Worm (Caenorhabditis elegans) whole organism, mixed stage, embryonic: ENCODE measurements around the gene C32D5.8.

ENCODE experiments used
- M03D4.4 ChIP-seq: sonication (generic microtip); optimal IDR thresholded peaks from 2 replicates; lab custom pipeline; 2017; ENCODE audit warnings: mild to moderate bottlenecking, missing genetic modification characterization, missing compliant biosample characterization
- bed-3 ChIP-seq: fragments of 200-800 bp; sonication (Bioruptor generic); optimal IDR thresholded peaks from 3 replicates; lab custom pipeline; 2018; ENCODE audit warnings: mild to moderate bottlenecking, missing genetic modification characterization, moderate library complexity, missing compliant biosample characterization
- ceh-83 ChIP-seq: fragments of 200-800 bp; sonication (Bioruptor generic); optimal IDR thresholded peaks from 2 replicates; lab custom pipeline; 2018; ENCODE audit warnings: mild to moderate bottlenecking, missing genetic modification characterization, missing compliant biosample characterization
- ces-1 ChIP-seq: fragments of 150-350 bp; optimal IDR thresholded peaks from 2 replicates; lab custom pipeline; 2014; ENCODE audit warnings: missing biosample characterization, missing genetic modification reagents, missing genetic modification characterization
- cnd-1 ChIP-seq: fragments of 200-800 bp; sonication (Bioruptor generic); optimal IDR thresholded peaks from 2 replicates; lab custom pipeline; 2018; ENCODE audit warnings: mild to moderate bottlenecking, missing genetic modification characterization, missing compliant biosample characterization
- drap-1 ChIP-seq: fragments of 200-800 bp; sonication (Bioruptor generic); optimal IDR thresholded peaks from 3 replicates; lab custom pipeline; 2018; ENCODE audit warnings: mild to moderate bottlenecking, missing genetic modification characterization, missing compliant biosample characterization
- elt-1 ChIP-seq: sonication (generic microtip); optimal IDR thresholded peaks from 2 replicates; lab custom pipeline; 2017; ENCODE audit warnings: missing genetic modification characterization, mild to moderate bottlenecking, missing compliant biosample characterization, antibody characterized with exemption, moderate library complexity, borderline replicate concordance; ENCODE audit not compliant: insufficient read depth
- elt-3 ChIP-seq: fragments of 150-350 bp; optimal IDR thresholded peaks from 2 replicates; lab custom pipeline; 2014; ENCODE audit warnings: missing biosample characterization, missing genetic modification characterization
- flh-1 ChIP-seq: fragments of 200-800 bp; sonication (Bioruptor generic); optimal IDR thresholded peaks from 2 replicates; lab custom pipeline; 2018; ENCODE audit warnings: mild to moderate bottlenecking, missing genetic modification characterization, moderate library complexity, missing compliant biosample characterization
- ham-2 ChIP-seq: fragments of 200-800 bp; sonication (Bioruptor generic); optimal IDR thresholded peaks from 2 replicates; lab custom pipeline; 2018; ENCODE audit warnings: mild to moderate bottlenecking, missing genetic modification characterization, missing compliant biosample characterization
- hlh-1 ChIP-seq: fragments of 150-350 bp; optimal IDR thresholded peaks from 2 replicates; lab custom pipeline; 2014; ENCODE audit warnings: missing biosample characterization, missing genetic modification reagents, missing genetic modification characterization
- lin-13 ChIP-seq: fragments of 150-350 bp; optimal IDR thresholded peaks from 2 replicates; lab custom pipeline; 2014; ENCODE audit warnings: missing biosample characterization, missing genetic modification characterization
- lin-32 ChIP-seq: fragments of 200-800 bp; sonication (Bioruptor generic); optimal IDR thresholded peaks from 2 replicates; lab custom pipeline; 2018; ENCODE audit warnings: mild to moderate bottlenecking, missing genetic modification characterization, missing compliant biosample characterization
- mab-5 ChIP-seq: fragments of 150-350 bp; optimal IDR thresholded peaks from 2 replicates; lab custom pipeline; 2014; ENCODE audit warnings: missing biosample characterization, missing genetic modification characterization
- mep-1 ChIP-seq: fragments of 150-350 bp; optimal IDR thresholded peaks from 2 replicates; lab custom pipeline; 2017; ENCODE audit warnings: missing biosample characterization, missing genetic modification reagents, missing genetic modification characterization, inconsistent platforms
- mls-2 ChIP-seq: sonication (generic microtip); optimal IDR thresholded peaks from 2 replicates; lab custom pipeline; 2016; ENCODE audit warnings: mild to moderate bottlenecking, missing genetic modification characterization, moderate library complexity, missing compliant biosample characterization
- nhr-12 ChIP-seq: fragments of 150-350 bp; optimal IDR thresholded peaks from 2 replicates; lab custom pipeline; 2014; ENCODE audit warnings: missing biosample characterization, missing genetic modification characterization
- nhr-2 ChIP-seq: fragments of 150-350 bp; optimal IDR thresholded peaks from 2 replicates; lab custom pipeline; 2014; ENCODE audit warnings: missing biosample characterization, missing genetic modification characterization
- nhr-237 ChIP-seq: fragments of 150-350 bp; optimal IDR thresholded peaks from 2 replicates; lab custom pipeline; 2014; ENCODE audit warnings: missing biosample characterization, missing genetic modification characterization
- nhr-28 ChIP-seq: fragments of 150-350 bp; optimal IDR thresholded peaks from 2 replicates; lab custom pipeline; 2014; ENCODE audit warnings: missing biosample characterization, missing genetic modification characterization
- nhr-76 ChIP-seq: sonication (generic microtip); optimal IDR thresholded peaks from 2 replicates; lab custom pipeline; 2017; ENCODE audit warnings: missing biosample characterization, missing genetic modification characterization
- pha-4 ChIP-seq: fragments of 150-350 bp; optimal IDR thresholded peaks from 2 replicates; lab custom pipeline; 2018; ENCODE audit warnings: missing biosample characterization, missing genetic modification reagents, missing genetic modification characterization
- sem-2 ChIP-seq: fragments of 200-800 bp; sonication (Bioruptor generic); optimal IDR thresholded peaks from 2 replicates; lab custom pipeline; 2018; ENCODE audit warnings: mild to moderate bottlenecking, missing genetic modification characterization, missing compliant biosample characterization
- sptf-1 ChIP-seq: sonication (generic microtip); optimal IDR thresholded peaks from 2 replicates; lab custom pipeline; 2017; ENCODE audit warnings: mild to moderate bottlenecking, missing genetic modification characterization, moderate library complexity, missing compliant biosample characterization
- tbx-8 ChIP-seq: fragments of 200-800 bp; sonication (Bioruptor generic); optimal IDR thresholded peaks from 2 replicates; lab custom pipeline; 2018; ENCODE audit warnings: mild to moderate bottlenecking, missing genetic modification characterization, moderate library complexity, missing compliant biosample characterization
- unc-120 ChIP-seq: sonication (generic microtip); optimal IDR thresholded peaks from 2 replicates; lab custom pipeline; 2017; ENCODE audit warnings: missing genetic modification characterization, missing compliant biosample characterization; ENCODE audit not compliant: poor library complexity, severe bottlenecking
- unc-39 ChIP-seq: fragments of 150-350 bp; optimal IDR thresholded peaks from 2 replicates; lab custom pipeline; 2014; ENCODE audit warnings: missing biosample characterization, missing genetic modification characterization
- unc-62 ChIP-seq: fragments of 150-350 bp; optimal IDR thresholded peaks from 2 replicates; lab custom pipeline; 2014; ENCODE audit warnings: missing biosample characterization, missing genetic modification reagents, missing genetic modification characterization
- zip-8 ChIP-seq: fragments of 150-350 bp; optimal IDR thresholded peaks from 2 replicates; lab custom pipeline; 2014; ENCODE audit warnings: missing biosample characterization, missing genetic modification characterization
- ztf-11 ChIP-seq: fragments of 150-350 bp; optimal IDR thresholded peaks from 2 replicates; lab custom pipeline; 2014; ENCODE audit warnings: missing biosample characterization, missing genetic modification characterization

The C32D5.8 gene

DNA sequence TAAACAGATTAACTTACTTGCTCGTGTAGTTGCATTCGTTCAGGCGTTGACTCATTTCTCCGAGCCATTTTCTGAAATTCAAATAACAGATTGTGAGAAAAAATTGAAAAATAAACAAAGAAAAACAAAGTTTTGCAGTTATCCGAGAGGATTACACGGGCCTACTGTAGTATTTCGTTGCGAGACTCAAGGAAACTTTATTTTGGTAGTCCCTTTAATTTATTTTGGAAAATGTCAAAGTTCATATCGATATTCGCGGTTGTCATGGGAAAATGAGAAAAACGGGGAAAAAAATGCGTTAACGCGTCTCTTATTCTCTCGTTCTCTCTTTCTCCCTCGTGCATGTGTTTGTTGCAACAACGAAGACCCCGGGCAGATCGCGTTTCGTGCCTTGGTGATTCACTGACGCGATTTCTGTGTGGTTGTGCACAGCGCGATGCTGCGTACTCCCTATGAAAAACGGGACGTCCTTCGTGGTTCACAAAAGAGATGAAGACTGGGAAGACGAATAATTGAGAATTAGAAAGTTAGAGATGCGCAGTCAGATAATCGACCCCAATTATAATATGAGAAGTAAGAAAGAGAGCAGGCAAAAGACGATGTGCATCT is 14.4 kb downstream of the C32D5.8 start, which contains the start of gene set-4 (continued):
- no peak for TF ChIP-seq flh-1 (GFP tag; lab: Kevin White, UChicago)
- peak; percentile 76 for TF ChIP-seq hlh-1
- no peak for TF ChIP-seq nhr-28 (tag; lab: Kevin White, UChicago)
- no peak for TF ChIP-seq ceh-83 (GFP tag; lab: Kevin White, UChicago)
- peak; percentile 71 for TF ChIP-seq drap-1

DNA sequence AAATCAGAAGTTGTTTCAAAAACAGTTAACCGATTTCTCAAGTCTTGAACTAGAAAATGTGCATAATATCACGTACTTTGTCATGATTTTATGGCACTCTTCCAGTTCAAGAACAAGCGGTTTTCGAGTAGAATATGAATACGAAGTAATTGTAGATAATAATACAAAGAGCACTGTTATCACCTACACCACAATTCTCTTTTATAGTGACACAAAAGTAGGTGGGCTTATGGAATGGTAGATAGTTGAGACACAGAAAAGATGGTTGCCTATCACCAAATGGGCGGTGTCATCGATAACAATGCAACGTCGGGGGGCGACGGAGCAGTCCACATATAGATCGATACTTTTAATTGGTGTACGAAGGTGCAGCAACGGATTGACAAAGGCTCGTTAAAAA is 17.1 kb downstream of the C32D5.8 start:
- no peak for TF ChIP-seq ceh-83 (GFP tag; lab: Kevin White, UChicago)
- no peak for TF ChIP-seq ces-1 (GFP tag; lab: Kevin White, UChicago)
- no peak for TF ChIP-seq cnd-1 (tag; lab: Kevin White, UChicago)
- TF ChIP-seq ham-2 (GFP tag; lab: Kevin White, UChicago): no peak
- TF ChIP-seq unc-39 (tag; lab: Kevin White, UChicago): no peak
- no peak for TF ChIP-seq M03D4.4 (tag; lab: Kevin White, UChicago)
- no peak for TF ChIP-seq tbx-8 (GFP tag; lab: Kevin White, UChicago)
- TF ChIP-seq sptf-1 (tag; lab: Kevin White, UChicago): no peak
- TF ChIP-seq elt-3 (tag; lab: Kevin White, UChicago): no peak
- no peak for TF ChIP-seq nhr-2
- TF ChIP-seq nhr-28 (tag; lab: Kevin White, UChicago): no peak
- TF ChIP-seq nhr-12 (tag; lab: Kevin White, UChicago): no peak
- TF ChIP-seq hlh-1: no peak
- TF ChIP-seq mls-2: no peak
- no peak for TF ChIP-seq mep-1 (tag; lab: Kevin White, UChicago)
- TF ChIP-seq zip-8 (tag; lab: Kevin White, UChicago): no peak
- no peak for TF ChIP-seq nhr-237 (tag; lab: Kevin White, UChicago)
- TF ChIP-seq lin-32: no peak

DNA sequence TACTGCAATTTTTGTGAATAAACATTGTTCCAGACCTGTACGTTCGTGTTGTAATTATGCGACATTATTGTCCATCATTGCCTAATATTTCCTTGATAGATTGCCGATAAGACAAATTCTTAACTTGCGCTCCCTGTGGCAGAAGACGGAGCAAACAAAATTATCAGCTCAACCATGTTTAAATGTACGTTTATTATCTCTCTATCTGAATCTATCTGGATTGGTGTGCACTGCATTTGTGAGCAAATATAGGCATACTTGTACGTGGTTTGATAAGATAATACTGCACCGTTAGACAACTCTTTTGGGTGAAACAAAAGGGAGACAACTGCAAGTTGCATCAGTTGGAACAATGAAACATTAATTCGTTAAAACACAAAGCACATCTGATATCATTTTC is 18.4 kb downstream of the C32D5.8 start:
- TF ChIP-seq ztf-11: no peak

DNA sequence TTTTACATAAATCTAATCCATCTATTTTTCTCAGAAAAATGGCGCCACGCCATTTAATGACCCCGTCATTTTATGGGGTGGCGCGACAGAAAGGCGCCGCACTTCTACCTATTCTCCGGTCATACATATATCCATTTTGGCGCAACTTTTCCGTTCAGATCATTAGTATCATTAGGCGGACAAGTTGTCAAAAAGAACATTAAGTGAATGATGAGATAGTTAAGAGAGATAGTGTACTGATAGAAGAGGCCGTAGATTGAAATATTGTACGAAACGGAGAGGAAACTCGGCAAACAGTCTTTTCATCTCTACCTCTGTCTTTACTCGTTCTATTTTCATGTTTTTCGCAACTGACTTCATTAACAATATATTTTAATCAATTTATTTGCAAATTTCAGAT is 21.7 kb downstream of the C32D5.8 start, which contains the start of gene sma-6:
TSS of gene sma-6 (plus strand) at position 399 of the 400 bp plus-strand sequence.
- no peak for TF ChIP-seq drap-1
- TF ChIP-seq M03D4.4 (tag; lab: Kevin White, UChicago): no peak
- no peak for TF ChIP-seq mep-1 (tag; lab: Kevin White, UChicago)
- no peak for TF ChIP-seq unc-120 (tag; lab: Kevin White, UChicago)
- TF ChIP-seq lin-32: no peak
- TF ChIP-seq ztf-11: no peak
- TF ChIP-seq mab-5 (tag; lab: Kevin White, UChicago): no peak
- no peak for TF ChIP-seq ceh-83 (GFP tag; lab: Kevin White, UChicago)
- no peak for TF ChIP-seq pha-4 (tag; lab: Kevin White, UChicago)
- TF ChIP-seq flh-1 (GFP tag; lab: Kevin White, UChicago): no peak
- TF ChIP-seq nhr-76 (tag; lab: Kevin White, UChicago): no peak
- no peak for TF ChIP-seq ces-1 (GFP tag; lab: Kevin White, UChicago)
- TF ChIP-seq ham-2 (GFP tag; lab: Kevin White, UChicago): no peak
- TF ChIP-seq, all 35 proteins: peak for 0

DNA sequence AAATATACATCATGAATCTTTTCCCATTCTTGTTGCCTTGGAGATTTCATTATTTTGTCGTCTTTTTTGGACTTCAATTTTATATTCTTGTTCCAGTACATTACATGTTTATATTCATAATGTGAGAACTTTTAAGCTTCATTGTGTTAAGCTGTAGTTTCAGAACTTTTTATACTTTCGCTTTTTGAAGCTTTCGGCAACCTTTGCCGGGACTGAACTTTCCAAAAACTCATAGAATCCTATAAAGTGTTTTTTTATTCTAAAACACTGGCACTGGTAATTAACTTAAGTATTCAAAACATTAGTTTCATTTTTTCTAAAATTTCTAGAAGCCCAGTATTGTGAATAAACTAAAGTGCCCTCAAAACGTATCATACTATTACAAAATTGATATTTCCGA is 22.8 kb downstream of the C32D5.8 start, which contains the start of gene C32D5.4:
TSS of gene C32D5.4 (minus strand) at position 101 of the 400 bp plus-strand sequence.
- no peak for TF ChIP-seq unc-62 (GFP tag; lab: Kevin White, UChicago)
- no peak for TF ChIP-seq lin-13 (tag; lab: Kevin White, UChicago)
- no peak for TF ChIP-seq ham-2 (GFP tag; lab: Kevin White, UChicago)
- no peak for TF ChIP-seq unc-120 (tag; lab: Kevin White, UChicago)
- no peak for TF ChIP-seq nhr-76 (tag; lab: Kevin White, UChicago)
- TF ChIP-seq ces-1 (GFP tag; lab: Kevin White, UChicago): no peak
- no peak for TF ChIP-seq pha-4 (tag; lab: Kevin White, UChicago)
- no peak for TF ChIP-seq mep-1 (tag; lab: Kevin White, UChicago)
- TF ChIP-seq sem-2: no peak
- TF ChIP-seq zip-8 (tag; lab: Kevin White, UChicago): no peak
- TF ChIP-seq nhr-12 (tag; lab: Kevin White, UChicago): no peak
- TF ChIP-seq nhr-2: no peak
- no peak for TF ChIP-seq nhr-237 (tag; lab: Kevin White, UChicago)
- TF ChIP-seq sptf-1 (tag; lab: Kevin White, UChicago): no peak
- TF ChIP-seq hlh-1: no peak
- TF ChIP-seq bed-3 (GFP tag; lab: Kevin White, UChicago): no peak
- no peak for TF ChIP-seq elt-1 (tag; lab: Kevin White, UChicago)
